Fruit fly (Drosophila melanogaster) whole organism, adult: Measurements from ENCODE around the gene CG10600.
A peak's percentile ranks its signal among the peaks of the same experiment; 100 is the strongest.

Experiments used
- CG11617 ChIP-seq: fragments of 200-800 bp; sonication (Bioruptor generic); optimal IDR thresholded peaks from 2 replicates; lab custom pipeline; 2017; ENCODE audit warnings: mild to moderate bottlenecking, missing biosample characterization, missing genetic modification reagents, missing genetic modification characterization
- CG12768 ChIP-seq: fragments of 200-800 bp; sonication (Bioruptor generic); optimal IDR thresholded peaks from 2 replicates; lab custom pipeline; 2017; ENCODE audit warnings: missing biosample characterization, missing genetic modification characterization, mild to moderate bottlenecking, moderate library complexity, missing genetic modification reagents
- CG14711 ChIP-seq: fragments of 200-800 bp; sonication (Bioruptor generic); optimal IDR thresholded peaks from 2 replicates; lab custom pipeline; 2018; ENCODE audit warnings: missing biosample characterization, mild to moderate bottlenecking, missing genetic modification characterization, moderate library complexity
- CG1620 ChIP-seq: fragments of 200-800 bp; sonication (Bioruptor generic); optimal IDR thresholded peaks from 2 replicates; lab custom pipeline; 2016; ENCODE audit warnings: missing biosample characterization, missing genetic modification characterization
- CG33017 ChIP-seq: fragments of 200-800 bp; sonication (Bioruptor generic); optimal IDR thresholded peaks from 2 replicates; lab custom pipeline; 2018; ENCODE audit warnings: missing biosample characterization, mild to moderate bottlenecking, missing genetic modification characterization, moderate library complexity
- CG5204 ChIP-seq: fragments of 200-800 bp; sonication (Bioruptor generic); optimal IDR thresholded peaks from 2 replicates; lab custom pipeline; 2016; ENCODE audit warnings: missing biosample characterization, missing genetic modification characterization
- CG7045 ChIP-seq: fragments of 200-800 bp; sonication (Bioruptor generic); optimal IDR thresholded peaks from 2 replicates; lab custom pipeline; 2017; ENCODE audit warnings: missing biosample characterization, mild to moderate bottlenecking, missing genetic modification characterization
- CG7101 ChIP-seq: fragments of 200-800 bp; sonication (Bioruptor generic); optimal IDR thresholded peaks from 2 replicates; lab custom pipeline; 2018; ENCODE audit warnings: missing biosample characterization, mild to moderate bottlenecking, missing genetic modification characterization, moderate library complexity
- Clk ChIP-seq: fragments of 200-800 bp; sonication (Bioruptor generic); optimal IDR thresholded peaks from 2 replicates; lab custom pipeline; 2017; ENCODE audit warnings: missing biosample characterization, missing genetic modification characterization
- Crg-1 ChIP-seq: fragments of 200-800 bp; sonication (Bioruptor generic); optimal IDR thresholded peaks from 2 replicates; lab custom pipeline; 2016; ENCODE audit warnings: missing biosample characterization, missing genetic modification characterization
- Hr96 ChIP-seq: fragments of 200-800 bp; sonication (Bioruptor generic); optimal IDR thresholded peaks from 2 replicates; lab custom pipeline; 2016; ENCODE audit warnings: missing biosample characterization, missing genetic modification characterization
- Mnt ChIP-seq: fragments of 200-800 bp; sonication (Bioruptor generic); optimal IDR thresholded peaks from 2 replicates; lab custom pipeline; 2016; ENCODE audit warnings: missing biosample characterization, mild to moderate bottlenecking, missing genetic modification characterization
- bab1 ChIP-seq: fragments of 200-800 bp; sonication (Bioruptor generic); optimal IDR thresholded peaks from 3 replicates; lab custom pipeline; 2019; ENCODE audit warnings: missing biosample characterization, mild to moderate bottlenecking, missing genetic modification characterization, moderate library complexity
- cic ChIP-seq: fragments of 200-800 bp; sonication (Bioruptor generic); optimal IDR thresholded peaks from 2 replicates; lab custom pipeline; 2017; ENCODE audit warnings: missing biosample characterization, mild to moderate bottlenecking, missing genetic modification characterization, moderate library complexity
- cnc ChIP-seq, 2 experiments: fragments of >200 bp; optimal IDR thresholded peaks; 2 replicates each; lab custom pipeline; 2017
- kay ChIP-seq: fragments of 200-800 bp; sonication (Bioruptor generic); peaks from one replicate; lab custom pipeline; 2016; ENCODE audit warnings: missing biosample characterization, missing genetic modification characterization, borderline replicate concordance
- ovo ChIP-seq: fragments of 200-800 bp; sonication (Bioruptor generic); optimal IDR thresholded peaks from 2 replicates; lab custom pipeline; 2016; ENCODE audit warnings: missing biosample characterization, missing genetic modification characterization
- pad ChIP-seq: fragments of 200-800 bp; sonication (Bioruptor generic); optimal IDR thresholded peaks from 3 replicates; lab custom pipeline; 2017; ENCODE audit warnings: missing biosample characterization, missing genetic modification characterization, mild to moderate bottlenecking, moderate library complexity, missing genetic modification reagents
- tj ChIP-seq: fragments of 200-800 bp; sonication (Bioruptor generic); optimal IDR thresholded peaks from 3 replicates; lab custom pipeline; 2017; ENCODE audit warnings: missing biosample characterization, mild to moderate bottlenecking, missing genetic modification characterization, moderate library complexity
- toe ChIP-seq: fragments of 200-800 bp; sonication (Bioruptor generic); optimal IDR thresholded peaks from 2 replicates; lab custom pipeline; 2016; ENCODE audit warnings: missing biosample characterization, missing genetic modification characterization

Gene CG10600

DNA sequence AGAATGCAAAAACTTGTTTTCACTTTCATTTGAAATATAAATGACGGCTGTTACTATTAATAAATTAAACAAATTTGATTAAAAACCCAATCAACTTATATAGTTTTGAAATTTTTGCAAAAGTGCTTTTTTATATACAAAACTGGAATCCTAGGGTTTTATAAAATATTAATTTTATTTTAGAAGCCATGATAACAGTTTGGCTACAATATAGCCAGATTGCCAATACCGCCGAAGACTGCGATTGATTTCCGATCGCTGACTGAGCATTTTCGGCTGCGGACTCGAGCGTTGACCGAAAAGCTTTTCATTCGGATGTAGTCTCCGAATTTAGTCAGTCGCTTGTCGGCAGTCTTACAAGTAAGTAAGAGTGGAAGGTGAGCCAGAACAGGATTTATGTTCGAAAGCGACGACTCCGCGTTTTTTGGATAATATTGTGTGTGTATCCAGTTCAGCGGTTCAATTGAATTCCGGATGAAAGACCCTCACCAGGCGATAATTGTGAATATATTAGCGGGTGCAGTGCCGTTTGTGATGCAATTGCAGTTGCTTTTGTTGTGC, 16.2 kb downstream of the CG10600 start, which contains the start of gene Ugt36D1:
TSS of gene Ugt36D1 (plus strand) at position 306 of the 561 bp plus-strand sequence.
- TF ChIP-seq Clk (GFP tag; lab: Kevin White, UChicago) (no peak), cic (GFP tag; lab: Kevin White, UChicago) (no peak), Crg-1 (GFP tag; lab: Kevin White, UChicago) (no peak), bab1 (GFP tag; lab: Kevin White, UChicago) (peak; percentile 11), CG12768 (no peak), Mnt (GFP tag; lab: Kevin White, UChicago) (peak; percentile 20), CG11617 (GFP tag; lab: Kevin White, UChicago) (peak; percentile 80), toe (no peak), cnc (optimal IDR thresholded peaks at IDR 0.05; lab: Kevin White, UChicago) (no peak), CG7101 (tag; lab: Kevin White, UChicago) (peak; percentile 5), Hr96 (peak; percentile 27), kay (GFP tag; lab: Kevin White, UChicago) (peak; percentile 86), pad (GFP tag; lab: Kevin White, UChicago) (no peak), CG7045 (no peak), tj (peak; percentile 94), CG14711 (tag; lab: Kevin White, UChicago) (no peak), CG1620 (GFP tag; lab: Kevin White, UChicago) (no peak), CG33017 (peak; percentile 0), ovo (GFP tag; lab: Kevin White, UChicago) (no peak), CG5204 (GFP tag; lab: Kevin White, UChicago) (no peak)

DNA sequence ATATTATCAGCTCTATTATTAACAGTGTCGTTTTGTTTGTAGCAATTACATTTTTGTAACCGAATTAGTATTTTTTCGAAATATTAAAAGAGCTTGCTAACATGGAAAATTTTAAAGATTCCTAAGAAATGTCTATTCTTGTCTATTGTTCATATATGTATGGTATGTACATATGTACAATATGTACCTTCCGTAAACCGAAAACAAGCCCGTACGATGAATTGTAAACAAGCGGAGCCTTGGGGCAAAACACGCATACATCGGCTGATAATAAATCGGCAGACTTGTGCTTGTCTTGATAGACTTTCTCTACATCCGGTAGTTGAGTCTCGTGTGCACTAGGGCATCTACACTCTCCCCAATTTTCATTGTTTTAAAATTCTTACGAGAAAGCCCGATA, 16.7 kb downstream of the CG10600 start:
- TF ChIP-seq ovo (GFP tag; lab: Kevin White, UChicago) (no peak), toe (no peak), CG5204 (GFP tag; lab: Kevin White, UChicago) (no peak), CG7101 (tag; lab: Kevin White, UChicago) (no peak), CG1620 (GFP tag; lab: Kevin White, UChicago) (no peak), CG7045 (no peak), CG12768 (no peak)

DNA sequence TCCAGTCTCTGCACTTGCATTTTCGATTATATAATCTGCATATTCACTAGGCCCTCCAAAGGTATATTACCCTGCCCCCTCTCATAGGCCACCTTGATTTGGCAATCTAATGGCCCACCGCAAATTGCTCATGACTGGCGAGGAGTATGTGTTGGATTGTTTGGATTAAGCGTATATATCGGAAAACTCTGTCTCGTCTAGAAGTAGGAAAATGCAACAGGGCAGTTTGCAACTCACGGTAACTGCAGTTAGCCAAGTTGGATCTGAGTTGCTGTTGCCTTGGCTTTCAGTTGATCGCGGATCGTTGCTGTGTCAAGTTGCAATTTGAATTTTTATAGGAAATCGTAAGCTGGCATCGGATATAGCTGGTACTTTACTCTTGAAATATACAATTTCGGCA, 20.4 kb downstream of the CG10600 start, which contains the start of gene Ugt36F1:
TSS of gene Ugt36F1 (plus strand) at position 301 of the 400 bp plus-strand sequence.
- TF ChIP-seq bab1 (GFP tag; lab: Kevin White, UChicago) (no peak), CG33017 (no peak), CG12768 (no peak), Hr96 (no peak), ovo (GFP tag; lab: Kevin White, UChicago) (no peak), CG1620 (GFP tag; lab: Kevin White, UChicago) (no peak), tj (no peak), CG11617 (GFP tag; lab: Kevin White, UChicago) (no peak), kay (GFP tag; lab: Kevin White, UChicago) (no peak), cnc (optimal IDR thresholded peaks at IDR 0.05; lab: Kevin White, UChicago) (no peak), pad (GFP tag; lab: Kevin White, UChicago) (no peak), Clk (GFP tag; lab: Kevin White, UChicago) (no peak), CG7101 (tag; lab: Kevin White, UChicago) (no peak)

DNA sequence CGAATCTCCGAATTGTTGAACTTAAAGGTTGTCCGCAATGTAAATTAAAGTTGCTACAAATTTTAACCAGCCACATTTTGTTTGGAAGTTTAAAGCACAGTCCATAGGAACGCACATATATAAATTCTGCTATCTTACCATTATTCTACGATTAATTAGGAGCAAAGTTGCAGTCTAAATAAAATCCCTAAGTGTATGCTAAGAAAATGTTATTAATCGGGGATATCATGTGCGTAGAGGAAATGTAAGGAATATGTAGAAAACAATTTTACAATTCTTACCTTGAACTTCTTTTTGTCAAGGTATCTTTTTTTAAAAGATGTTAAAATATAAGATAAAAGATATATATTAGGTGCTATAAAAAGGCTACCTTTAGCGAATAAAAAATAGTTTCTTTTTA, 21.1 kb downstream of the CG10600 start:
- TF ChIP-seq Hr96 (no peak), kay (GFP tag; lab: Kevin White, UChicago) (no peak), CG12768 (no peak), bab1 (GFP tag; lab: Kevin White, UChicago) (no peak), CG14711 (tag; lab: Kevin White, UChicago) (no peak), pad (GFP tag; lab: Kevin White, UChicago) (no peak), CG7101 (tag; lab: Kevin White, UChicago) (no peak), Crg-1 (GFP tag; lab: Kevin White, UChicago) (no peak), CG5204 (GFP tag; lab: Kevin White, UChicago) (no peak), CG1620 (GFP tag; lab: Kevin White, UChicago) (no peak), toe (no peak), cnc (optimal IDR thresholded peaks at IDR 0.05; lab: Kevin White, UChicago) (no peak), CG11617 (GFP tag; lab: Kevin White, UChicago) (no peak), CG33017 (no peak), Clk (GFP tag; lab: Kevin White, UChicago) (no peak), CG7045 (no peak), cic (GFP tag; lab: Kevin White, UChicago) (no peak), tj (no peak), ovo (GFP tag; lab: Kevin White, UChicago) (no peak)

DNA sequence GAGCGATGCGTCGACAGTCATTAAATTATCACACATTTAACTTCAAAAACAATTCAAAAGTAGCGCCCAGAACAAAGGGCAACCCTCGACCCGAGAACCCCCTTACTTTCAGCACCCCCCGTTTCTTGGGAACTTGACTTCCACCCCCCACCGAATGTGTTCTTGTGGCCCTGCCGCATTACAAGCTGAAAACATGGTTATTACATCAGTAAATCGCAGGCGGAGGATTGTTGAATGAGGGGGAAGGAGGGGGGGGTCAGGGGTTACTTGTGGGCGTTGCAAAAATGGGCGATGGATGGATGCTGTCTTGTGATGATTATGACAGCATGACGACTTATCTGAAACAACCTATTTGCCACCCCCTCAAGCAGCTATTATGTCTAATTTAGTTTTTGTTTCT, 24.3 kb downstream of the CG10600 start:
- TF ChIP-seq Clk (GFP tag; lab: Kevin White, UChicago) = no peak
- no peak for TF ChIP-seq cnc (optimal IDR thresholded peaks at IDR 0.05; lab: Kevin White, UChicago)
- TF ChIP-seq Mnt (GFP tag; lab: Kevin White, UChicago) = no peak
- no peak for TF ChIP-seq Hr96
- TF ChIP-seq CG14711 (tag; lab: Kevin White, UChicago) = no peak
- no peak for TF ChIP-seq CG12768

DNA sequence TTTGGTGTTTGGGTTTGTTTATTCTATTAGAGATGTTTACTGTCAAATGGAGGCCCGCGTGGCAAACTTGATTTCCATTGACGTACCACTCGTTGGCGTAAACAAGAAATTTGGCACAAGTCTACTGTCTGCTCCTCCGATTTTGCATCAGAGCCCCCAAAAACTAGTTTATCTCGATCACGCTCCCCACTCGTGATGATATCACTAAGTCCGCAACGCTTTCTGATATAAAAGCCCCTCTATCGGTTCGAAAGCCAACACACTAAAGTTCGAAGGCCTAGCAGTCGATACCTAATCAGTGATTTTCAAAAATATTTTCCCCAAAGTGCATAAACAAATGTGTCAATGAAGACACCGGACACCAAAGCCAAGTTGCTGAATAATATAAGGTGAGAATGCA, 26.7 kb downstream of the CG10600 start:
- no peak for TF ChIP-seq CG12768
- no peak for TF ChIP-seq pad (GFP tag; lab: Kevin White, UChicago)
- no peak for TF ChIP-seq Crg-1 (GFP tag; lab: Kevin White, UChicago)
- no peak for TF ChIP-seq ovo (GFP tag; lab: Kevin White, UChicago)
- no peak for TF ChIP-seq Hr96
